Worm (Caenorhabditis elegans) whole organism, L3 larva: Measurements from ENCODE around the gene C03B1.13.

Source experiments
- ama-1 ChIP-seq: fragments of 150-350 bp; optimal IDR thresholded peaks from 2 replicates; lab custom pipeline; 2018
- ceh-9 ChIP-seq: sonication (generic microtip); optimal IDR thresholded peaks from 2 replicates; lab custom pipeline; 2018; ENCODE audit warnings: missing biosample characterization, missing genetic modification characterization
- egl-27 ChIP-seq: sonication (generic microtip); optimal IDR thresholded peaks from 4 replicates; lab custom pipeline; 2017; ENCODE audit warnings: missing biosample characterization, missing genetic modification reagents, missing genetic modification characterization
- fkh-10 ChIP-seq: sonication (generic microtip); optimal IDR thresholded peaks from 2 replicates; lab custom pipeline; 2017; ENCODE audit warnings: missing biosample characterization, missing genetic modification reagents, missing genetic modification characterization
- jun-1 ChIP-seq: fragments of 150-350 bp; optimal IDR thresholded peaks from 2 replicates; lab custom pipeline; 2014; ENCODE audit warnings: missing biosample characterization, missing genetic modification reagents, missing genetic modification characterization
- lin-39 ChIP-seq: fragments of 150-350 bp; optimal IDR thresholded peaks from 2 replicates; lab custom pipeline; 2018; ENCODE audit warnings: missing biosample characterization, missing genetic modification reagents, missing genetic modification characterization
- nhr-12 ChIP-seq: fragments of 150-350 bp; optimal IDR thresholded peaks from 2 replicates; lab custom pipeline; 2014; ENCODE audit warnings: missing biosample characterization, missing genetic modification characterization
- nhr-23 ChIP-seq: fragments of 150-350 bp; optimal IDR thresholded peaks from 2 replicates; lab custom pipeline; 2014; ENCODE audit warnings: missing biosample characterization, missing genetic modification reagents, missing genetic modification characterization
- nhr-67 ChIP-seq: fragments of 150-350 bp; optimal IDR thresholded peaks from 2 replicates; lab custom pipeline; 2014; ENCODE audit warnings: missing biosample characterization, missing genetic modification characterization
- unc-39 ChIP-seq: sonication (generic microtip); optimal IDR thresholded peaks from 4 replicates; lab custom pipeline; 2017; ENCODE audit warnings: missing biosample characterization, missing genetic modification characterization
- unc-62 ChIP-seq: fragments of 150-350 bp; sonication (generic microtip); optimal IDR thresholded peaks from 4 replicates; lab custom pipeline; 2014; ENCODE audit warnings: missing biosample characterization, missing genetic modification reagents, missing genetic modification characterization

ce11 chrX:6321380-6321779, 16.5 kb downstream of the C03B1.13 start:
- no peak for TF ChIP-seq unc-39 (tag; lab: Kevin White, UChicago)
- no peak for TF ChIP-seq ceh-9 (tag; lab: Kevin White, UChicago)
- TF ChIP-seq jun-1: no peak
- TF ChIP-seq nhr-12 (tag; lab: Kevin White, UChicago): no peak
- no peak for TF ChIP-seq lin-39 (tag; lab: Kevin White, UChicago)
- TF ChIP-seq egl-27 (tag; lab: Kevin White, UChicago): no peak
- TF ChIP-seq fkh-10: no peak
- TF ChIP-seq unc-62: no peak
- no peak for TF ChIP-seq ama-1
- no peak for TF ChIP-seq nhr-67 (tag; lab: Kevin White, UChicago)
- TF ChIP-seq nhr-23: no peak
